Fruit fly (Drosophila melanogaster): Measurements from ENCODE around the gene CG45489.
A peak's percentile ranks its signal among the peaks of the same experiment; 100 is the strongest.

CG45489 gene

dm6 chrX:19886936-19887934 lies 41.7 kb downstream of the CG45489 start (continued):
- TF ChIP-seq zen2 (GFP tag; IDR thresholded peaks at IDR 0.05; ENCODE audit: partially characterized antibody): peak; percentile 47; the same call in 1 of the 3 replicates
- TF ChIP-seq Drgx (GFP tag; IDR thresholded peaks at IDR 0.05): peak; percentile 81
- peak; percentile 51; the same call in 1 of the 2 replicates for TF ChIP-seq Nf-YA (GFP tag; IDR thresholded peaks at IDR 0.05)
- TF ChIP-seq otp (GFP tag; IDR thresholded peaks at IDR 0.05): 0 out of 3 replicates have a peak, but pooled peaks have one; percentile 5
- TF ChIP-seq Trl (optimal IDR thresholded peaks at IDR 0.05): peak; percentile 84 to 89
- peak; percentile 25 for TF ChIP-seq Trl (GFP tag; optimal IDR thresholded peaks at IDR 0.05)
- TF ChIP-seq CG11723 (GFP tag; optimal IDR thresholded peaks at IDR 0.05): no peak
- TF ChIP-seq CG12155 (GFP tag; optimal IDR thresholded peaks at IDR 0.05): no peak
- TF ChIP-seq Ets97D (GFP tag; optimal IDR thresholded peaks at IDR 0.05): no peak
- no peak for TF ChIP-seq gfzf (GFP tag; optimal IDR thresholded peaks at IDR 0.05)
- TF ChIP-seq CG31365 (tag; optimal IDR thresholded peaks at IDR 0.05): no peak
- TF ChIP-seq CG14667 (GFP tag; IDR thresholded peaks at IDR 0.05): no peak
- TF ChIP-seq her (GFP tag; optimal IDR thresholded peaks at IDR 0.05): no peak
- TF ChIP-seq cas (GFP tag; IDR thresholded peaks at IDR 0.05): no peak
- peak; percentile 13 for TF ChIP-seq Meics (GFP tag; optimal IDR thresholded peaks at IDR 0.05)
- peak; percentile 47; the same call in 1 of the 3 replicates for TF ChIP-seq CG34224 (GFP tag; IDR thresholded peaks at IDR 0.05; ENCODE audit: partially characterized antibody)
- peak; percentile 17 for TF ChIP-seq CG17359 (tag; optimal IDR thresholded peaks at IDR 0.05)
- TF ChIP-seq nom (GFP tag; optimal IDR thresholded peaks at IDR 0.05): peak; percentile 79
- TF ChIP-seq chinmo (GFP tag; IDR thresholded peaks at IDR 0.05; ENCODE audit: partially characterized antibody): peak; percentile 92
- 0 out of 2 replicates have a peak, but pooled peaks have one; percentile 24 for TF ChIP-seq onecut (GFP tag; IDR thresholded peaks at IDR 0.05)
- TF ChIP-seq Hr51 (GFP tag; optimal IDR thresholded peaks at IDR 0.05): peak in 1 of 2 experiments; percentile 1
- TF ChIP-seq ci (GFP tag; IDR thresholded peaks at IDR 0.05): 0 out of 3 replicates have a peak, but pooled peaks have one; percentile 46
- TF ChIP-seq CG42726 (GFP tag; IDR thresholded peaks at IDR 0.05; ENCODE audit: partially characterized antibody): 0 out of 2 replicates have a peak, but pooled peaks have one; percentile 35
- TF ChIP-seq bsh (GFP tag; optimal IDR thresholded peaks at IDR 0.05): peak in 1 of 2 experiments; percentile 56
- TF ChIP-seq scrt (GFP tag; optimal IDR thresholded peaks at IDR 0.05): peak; percentile 2
- TF ChIP-seq Jarid2 (GFP tag; optimal IDR thresholded peaks at IDR 0.05): peak; percentile 97
- TF ChIP-seq zen (tag; optimal IDR thresholded peaks at IDR 0.05): no peak
- TF ChIP-seq D19A (tag; optimal IDR thresholded peaks at IDR 0.05): no peak
- peak; percentile 37; the same call in 1 of the 3 replicates for TF ChIP-seq knrl (GFP tag; IDR thresholded peaks at IDR 0.05; ENCODE audit: partially characterized antibody)
- peak; percentile 69 for TF ChIP-seq CG5180 (GFP tag; optimal IDR thresholded peaks at IDR 0.05)
- peak; percentile 91 for TF ChIP-seq CG12769 (tag; optimal IDR thresholded peaks at IDR 0.05)
- peak; percentile 5 for TF ChIP-seq CG4282 (GFP tag; optimal IDR thresholded peaks at IDR 0.05)
- no peak for TF ChIP-seq ab (GFP tag; optimal IDR thresholded peaks at IDR 0.05)
- peak; percentile 36; the same call in 1 of the 2 replicates for TF ChIP-seq Rfx (GFP tag; IDR thresholded peaks at IDR 0.05)
- 0 out of 2 replicates have a peak, but pooled peaks have one; percentile 44 for TF ChIP-seq sna (GFP tag; IDR thresholded peaks at IDR 0.05; ENCODE audit: partially characterized antibody)
- TF ChIP-seq sens (GFP tag): peak; percentile 67
- TF ChIP-seq Adf1 (GFP tag; IDR thresholded peaks at IDR 0.05): peak; percentile 94
- peak; percentile 8 for TF ChIP-seq CG3281 (GFP tag; optimal IDR thresholded peaks at IDR 0.05)
- TF ChIP-seq CG8765 (GFP tag; IDR thresholded peaks at IDR 0.05): 0 out of 2 replicates have a peak, but pooled peaks have one; percentile 13
- no peak for TF ChIP-seq exex (tag; optimal IDR thresholded peaks at IDR 0.05)
- TF ChIP-seq dmrt99B (tag; optimal IDR thresholded peaks at IDR 0.05): peak; percentile 7
- peak; percentile 61 for TF ChIP-seq CG13624 (GFP tag; optimal IDR thresholded peaks at IDR 0.05)
- no peak for TF ChIP-seq CG30403 (GFP tag; optimal IDR thresholded peaks at IDR 0.05)
- TF ChIP-seq CrebB (tag; optimal IDR thresholded peaks at IDR 0.05): peak; percentile 25
- TF ChIP-seq vvl (GFP tag; IDR thresholded peaks at IDR 0.05): no peak; the same call in none of the 2 replicates
- TF ChIP-seq Hand (GFP tag; optimal IDR thresholded peaks at IDR 0.05): peak; percentile 27

All from whole organism, embryonic.